Worm (Caenorhabditis elegans) whole organism, young adult: ENCODE data around the gene nlp-7.

Experiments
- F23B12.7 ChIP-seq: sonication (generic microtip); optimal IDR thresholded peaks from 2 replicates; lab custom pipeline; 2017; ENCODE audit warnings: missing genetic modification characterization, mild to moderate bottlenecking, missing compliant biosample characterization, antibody characterized with exemption, moderate library complexity; ENCODE audit not compliant: insufficient read depth
- F33H1.4 ChIP-seq: fragments of 200-800 bp; sonication (Bioruptor generic); IDR thresholded peaks from 2 replicates; pipeline ENCODE4 v1.3.6; 2022; ENCODE audit warnings: missing genetic modification reagents, missing genetic modification characterization, missing compliant biosample characterization
- F37B4.10 ChIP-seq: fragments of 200-800 bp; sonication (Bioruptor generic); IDR thresholded peaks from 2 replicates; pipeline ENCODE4 v1.3.6; 2022; ENCODE audit warnings: missing genetic modification characterization, missing compliant biosample characterization
- F55B11.4 ChIP-seq: sonication (generic microtip); optimal IDR thresholded peaks from 2 replicates; lab custom pipeline; 2016; ENCODE audit warnings: missing compliant biosample characterization, missing genetic modification characterization, borderline replicate concordance; ENCODE audit not compliant: insufficient read depth
- K11D2.4 ChIP-seq: fragments of 200-800 bp; sonication (Bioruptor generic); IDR thresholded peaks from 2 replicates; pipeline ENCODE4 v1.3.6; 2022; ENCODE audit warnings: missing genetic modification reagents, missing genetic modification characterization, missing compliant biosample characterization
- T07F8.4 ChIP-seq: sonication (generic microtip); optimal IDR thresholded peaks from 2 replicates; lab custom pipeline; 2016; ENCODE audit warnings: mild to moderate bottlenecking, missing genetic modification characterization, moderate library complexity, missing compliant biosample characterization
- T26A5.8 ChIP-seq: sonication (generic microtip); optimal IDR thresholded peaks from 2 replicates; lab custom pipeline; 2016; ENCODE audit warnings: missing genetic modification characterization, missing compliant biosample characterization
- Y56A3A.18 ChIP-seq: fragments of 200-800 bp; sonication (Bioruptor generic); IDR thresholded peaks from 2 replicates; pipeline ENCODE4 v1.3.6; 2022; ENCODE audit warnings: missing genetic modification reagents, missing genetic modification characterization, missing compliant biosample characterization
- Y79H2A.3 ChIP-seq: fragments of 200-800 bp; sonication (Bioruptor generic); conservative IDR thresholded peaks from 2 replicates; pipeline ENCODE4 v1.3.6; 2022; ENCODE audit warnings: missing genetic modification reagents, missing genetic modification characterization, missing compliant biosample characterization
- ZK185.1 ChIP-seq: sonication (generic microtip); optimal IDR thresholded peaks from 2 replicates; lab custom pipeline; 2016; ENCODE audit warnings: mild to moderate bottlenecking, missing genetic modification characterization, missing compliant biosample characterization; ENCODE audit not compliant: poor library complexity, severe bottlenecking
- ama-1 ChIP-seq, 3 experiments: fragments of 150-350 bp in 1 of 3; sonication (generic microtip) in 2 of 3; optimal IDR thresholded peaks; 2 replicates each; lab custom pipeline; 2014 to 2018; ENCODE audit warnings: missing biosample characterization in 2 of 3, missing genetic modification characterization in 2 of 3, missing genetic modification reagents in 2 of 3
- aptf-2 ChIP-seq: fragments of 200-800 bp; sonication (Bioruptor generic); conservative IDR thresholded peaks from 2 replicates; pipeline ENCODE4 v1.3.6; 2022; ENCODE audit warnings: missing genetic modification reagents, missing genetic modification characterization, missing compliant biosample characterization
- bed-2 ChIP-seq: fragments of 200-800 bp; sonication (Bioruptor generic); IDR thresholded peaks from 2 replicates; pipeline ENCODE4 v1.3.6; 2022; ENCODE audit warnings: missing genetic modification reagents, missing genetic modification characterization, missing compliant biosample characterization
- cebp-1 ChIP-seq, 2 experiments: fragments of 200-800 bp in 1 of 2; sonication (Bioruptor generic) in 1 of 2; sonication (generic microtip) in 1 of 2; IDR thresholded peaks in 1 of 2; optimal IDR thresholded peaks in 1 of 2; 2 replicates each; pipeline versions ENCODE4 v1.3.6 to Lab custom; 2017 to 2022; ENCODE audit warnings: missing compliant biosample characterization in 2 of 2, missing genetic modification characterization in 2 of 2, mild to moderate bottlenecking in 1 of 2, missing genetic modification reagents in 1 of 2, moderate library complexity in 1 of 2
- cebp-2 ChIP-seq: fragments of 200-800 bp; sonication (Bioruptor generic); IDR thresholded peaks from 2 replicates; pipeline ENCODE4 v1.3.6; 2022; ENCODE audit warnings: missing genetic modification characterization, missing compliant biosample characterization
- ceh-40 ChIP-seq: fragments of 200-800 bp; sonication (Bioruptor generic); IDR thresholded peaks from 2 replicates; pipeline ENCODE4 v1.3.6; 2022; ENCODE audit warnings: missing genetic modification characterization, missing compliant biosample characterization
- ceh-79 ChIP-seq: sonication (generic microtip); optimal IDR thresholded peaks from 2 replicates; lab custom pipeline; 2017; ENCODE audit warnings: mild to moderate bottlenecking, missing genetic modification characterization, missing compliant biosample characterization
- dox-1 ChIP-seq: fragments of 200-800 bp; sonication (Bioruptor generic); IDR thresholded peaks from 2 replicates; pipeline ENCODE4 v1.3.6; 2022; ENCODE audit warnings: missing genetic modification reagents, missing genetic modification characterization, missing compliant biosample characterization
- egl-18 ChIP-seq: fragments of 200-800 bp; sonication (Bioruptor generic); IDR thresholded peaks from 2 replicates; pipeline ENCODE4 v1.3.6; 2022; ENCODE audit warnings: missing genetic modification reagents, missing genetic modification characterization, missing compliant biosample characterization
- egl-44 ChIP-seq: fragments of 200-800 bp; sonication (Bioruptor generic); IDR thresholded peaks from 2 replicates; pipeline ENCODE4 v1.3.6; 2022; ENCODE audit warnings: missing genetic modification reagents, missing genetic modification characterization, missing compliant biosample characterization
- ekl-4 ChIP-seq: fragments of 200-800 bp; sonication (Bioruptor generic); IDR thresholded peaks from 2 replicates; pipeline ENCODE4 v1.3.6; 2022; ENCODE audit warnings: missing genetic modification reagents, missing genetic modification characterization, missing compliant biosample characterization
- fkh-3 ChIP-seq: sonication (generic microtip); optimal IDR thresholded peaks from 2 replicates; lab custom pipeline; 2016; ENCODE audit warnings: mild to moderate bottlenecking, missing genetic modification characterization, missing compliant biosample characterization
- gei-17 ChIP-seq: fragments of 200-800 bp; sonication (Bioruptor generic); optimal IDR thresholded peaks from 2 replicates; lab custom pipeline; 2018; ENCODE audit warnings: mild to moderate bottlenecking, missing genetic modification characterization, missing compliant biosample characterization
- hmg-1.2 ChIP-seq: fragments of 200-800 bp; sonication (Bioruptor generic); IDR thresholded peaks from 2 replicates; pipeline ENCODE4 v1.3.6; 2022; ENCODE audit warnings: missing genetic modification reagents, missing genetic modification characterization, missing compliant biosample characterization
- hsf-1 ChIP-seq: fragments of 200-800 bp; sonication (Bioruptor generic); IDR thresholded peaks from 2 replicates; pipeline ENCODE4 v1.3.6; 2022; ENCODE audit warnings: missing genetic modification reagents, missing genetic modification characterization, missing compliant biosample characterization
- let-526 ChIP-seq: fragments of 200-800 bp; sonication (Bioruptor generic); IDR thresholded peaks from 2 replicates; pipeline ENCODE4 v1.3.6; 2022; ENCODE audit warnings: missing genetic modification reagents, missing genetic modification characterization, missing compliant biosample characterization
- lin-26 ChIP-seq: fragments of 200-800 bp; sonication (Bioruptor generic); IDR thresholded peaks from 2 replicates; pipeline ENCODE4 v1.3.6; 2022; ENCODE audit warnings: missing genetic modification reagents, missing genetic modification characterization, missing compliant biosample characterization
- lir-1 ChIP-seq: fragments of 200-800 bp; sonication (Bioruptor generic); conservative IDR thresholded peaks from 2 replicates; pipeline ENCODE4 v1.3.6; 2022; ENCODE audit warnings: missing genetic modification reagents, missing genetic modification characterization, missing compliant biosample characterization
- lsl-1 ChIP-seq: fragments of 200-800 bp; sonication (Bioruptor generic); optimal IDR thresholded peaks from 2 replicates; lab custom pipeline; 2018; ENCODE audit warnings: mild to moderate bottlenecking, missing genetic modification characterization, moderate library complexity, missing compliant biosample characterization
- madf-10 ChIP-seq: sonication (generic microtip); optimal IDR thresholded peaks from 2 replicates; lab custom pipeline; 2016; ENCODE audit warnings: mild to moderate bottlenecking, missing genetic modification characterization, missing compliant biosample characterization
- madf-3 ChIP-seq: fragments of 200-800 bp; sonication (Bioruptor generic); IDR thresholded peaks from 2 replicates; pipeline ENCODE4 v1.3.6; 2022; ENCODE audit warnings: missing genetic modification reagents, missing genetic modification characterization, missing compliant biosample characterization
- madf-8 ChIP-seq: fragments of 200-800 bp; sonication (Bioruptor generic); conservative IDR thresholded peaks from 2 replicates; pipeline ENCODE4 v1.3.6; 2022; ENCODE audit warnings: missing genetic modification reagents, missing genetic modification characterization, missing compliant biosample characterization
- mcd-1 ChIP-seq: fragments of 200-800 bp; sonication (Bioruptor generic); IDR thresholded peaks from 2 replicates; pipeline ENCODE4 v1.3.6; 2022; ENCODE audit warnings: missing genetic modification reagents, missing genetic modification characterization, missing compliant biosample characterization
- nfya-1 ChIP-seq: sonication (generic microtip); optimal IDR thresholded peaks from 2 replicates; lab custom pipeline; 2017; ENCODE audit warnings: antibody characterized with exemption, missing compliant biosample characterization, missing genetic modification characterization, borderline replicate concordance; ENCODE audit not compliant: insufficient read depth
- nhr-27 ChIP-seq: fragments of 200-800 bp; sonication (Bioruptor generic); optimal IDR thresholded peaks from 2 replicates; lab custom pipeline; 2018; ENCODE audit warnings: mild to moderate bottlenecking, missing genetic modification characterization, moderate library complexity, missing compliant biosample characterization
- nhr-90 ChIP-seq: sonication (generic microtip); optimal IDR thresholded peaks from 2 replicates; lab custom pipeline; 2016; ENCODE audit warnings: missing genotype, mild to moderate bottlenecking, missing genetic modification characterization, missing compliant biosample characterization
- pha-4 ChIP-seq: fragments of 150-350 bp; sonication (generic microtip); optimal IDR thresholded peaks from 2 replicates; lab custom pipeline; 2014; ENCODE audit warnings: missing biosample characterization, missing genetic modification reagents, missing genetic modification characterization
- rec-8 ChIP-seq, 2 experiments: sonication (generic microtip); optimal IDR thresholded peaks; 2 replicates each; lab custom pipeline; 2016; ENCODE audit warnings: mild to moderate bottlenecking in 2 of 2, missing genetic modification characterization in 2 of 2, missing genetic modification reagents in 2 of 2, missing genotype in 2 of 2, missing biosample characterization in 1 of 2, missing compliant biosample characterization in 1 of 2, moderate library complexity in 1 of 2
- rpc-1 ChIP-seq, 2 experiments: fragments of 150-350 bp in 1 of 2; sonication (generic microtip) in 1 of 2; optimal IDR thresholded peaks; 2 replicates each; lab custom pipeline; 2014 to 2018; ENCODE audit warnings: missing biosample characterization in 1 of 2, missing genetic modification characterization in 1 of 2, missing genetic modification reagents in 1 of 2, missing genotype in 1 of 2
- unc-62 ChIP-seq: fragments of 150-350 bp; optimal IDR thresholded peaks from 2 replicates; lab custom pipeline; 2014; ENCODE audit warnings: missing biosample characterization, missing genetic modification reagents, missing genetic modification characterization
- zim-3 ChIP-seq: sonication (generic microtip); optimal IDR thresholded peaks from 2 replicates; lab custom pipeline; 2017; ENCODE audit warnings: mild to moderate bottlenecking, missing genetic modification characterization, moderate library complexity, missing compliant biosample characterization
- ztf-25 ChIP-seq: fragments of 200-800 bp; sonication (Bioruptor generic); IDR thresholded peaks from 2 replicates; pipeline ENCODE4 v1.3.6; 2022; ENCODE audit warnings: missing genetic modification reagents, missing genetic modification characterization, missing compliant biosample characterization
- ztf-6 ChIP-seq: fragments of 200-800 bp; sonication (Bioruptor generic); IDR thresholded peaks from 2 replicates; pipeline ENCODE4 v1.3.6; 2022; ENCODE audit warnings: missing genetic modification reagents, missing genetic modification characterization, missing compliant biosample characterization

Gene nlp-7

DNA sequence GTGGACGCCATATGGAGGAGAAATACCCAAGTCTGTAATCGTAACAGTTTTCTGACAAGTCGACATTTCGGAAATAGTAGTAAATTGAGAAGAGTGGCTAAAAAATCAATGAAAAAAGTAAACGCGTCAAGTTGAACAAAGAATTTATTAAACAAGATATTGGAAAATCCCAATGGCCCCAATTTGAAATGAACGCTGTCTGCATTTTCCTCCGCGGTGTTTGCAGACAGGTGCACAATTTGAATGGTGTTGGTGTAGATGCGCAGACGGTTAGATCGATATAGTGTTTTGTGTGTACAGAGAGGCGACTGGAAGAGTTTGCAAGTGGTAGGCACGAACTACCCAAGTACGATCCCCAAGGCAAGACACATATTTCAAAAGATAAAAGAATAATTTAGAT is 12.0 kb downstream of the nlp-7 start, which contains the start of the genes H35N09.2 and H35N09.1 (continued):
- TF ChIP-seq ceh-79 (tag; lab: Kevin White, UChicago) (no peak), mcd-1 (GFP tag; lab: Robert Waterston, UW) (no peak), cebp-1 (GFP tag; IDR thresholded peaks at IDR 0.05; lab: Robert Waterston, UW) (no peak), cebp-1 (tag; optimal IDR thresholded peaks at IDR 0.05; lab: Kevin White, UChicago) (peak; percentile 0), lsl-1 (GFP tag; lab: Kevin White, UChicago) (no peak), nfya-1 (tag; lab: Kevin White, UChicago) (no peak), fkh-3 (no peak), madf-10 (tag; lab: Kevin White, UChicago) (no peak), madf-8 (no peak), hmg-1.2 (GFP tag; lab: Robert Waterston, UW) (peak; percentile 68; the same call in 1 of the 2 replicates), unc-62 (GFP tag; lab: Kevin White, UChicago) (no peak), pha-4 (tag; lab: Kevin White, UChicago) (no peak), bed-2 (GFP tag; lab: Robert Waterston, UW) (no peak), cebp-2 (GFP tag; lab: Robert Waterston, UW) (no peak), madf-3 (GFP tag; lab: Robert Waterston, UW) (no peak), K11D2.4 (GFP tag; lab: Robert Waterston, UW) (0 out of 2 replicates have a peak, but pooled peaks have one; percentile 10)

DNA sequence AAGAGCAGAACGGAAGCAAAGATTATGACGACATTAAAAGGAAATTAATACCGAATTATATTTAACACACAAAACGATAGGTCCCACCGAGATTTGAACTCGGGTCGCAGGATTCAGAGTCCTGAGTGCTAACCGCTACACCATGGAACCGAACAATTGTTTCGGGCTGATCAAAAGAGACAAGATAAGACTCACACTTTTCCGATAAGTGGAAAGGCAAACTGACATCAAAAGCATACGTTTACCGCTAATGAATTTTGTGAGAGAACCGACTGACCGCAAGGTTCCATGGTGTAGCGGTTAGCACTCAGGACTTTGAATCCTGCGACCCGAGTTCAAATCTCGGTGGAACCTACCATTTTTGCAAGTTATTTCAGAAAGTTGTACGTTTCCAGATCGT is 15.8 kb downstream of the nlp-7 start:
- TF ChIP-seq lsl-1 (GFP tag; lab: Kevin White, UChicago) (no peak), nhr-27 (tag; lab: Kevin White, UChicago) (no peak), Y79H2A.3 (GFP tag; lab: Robert Waterston, UW) (no peak), F33H1.4 (GFP tag; lab: Robert Waterston, UW) (no peak), F55B11.4 (tag; lab: Kevin White, UChicago) (no peak), nhr-90 (tag; lab: Kevin White, UChicago) (peak; percentile 81), F37B4.10 (GFP tag; lab: Robert Waterston, UW) (no peak), nfya-1 (tag; lab: Kevin White, UChicago) (no peak), ekl-4 (GFP tag; lab: Robert Waterston, UW) (peak; percentile 66; the same call in 1 of the 2 replicates), ztf-25 (GFP tag; lab: Robert Waterston, UW) (peak; percentile 27; the same call in 1 of the 2 replicates), rpc-1 (optimal IDR thresholded peaks at IDR 0.05; lab: Kevin White, UChicago) (peak; percentile 97), rpc-1 (tag; optimal IDR thresholded peaks at IDR 0.05; lab: Kevin White, UChicago) (peak; percentile 92), madf-8 (no peak), egl-44 (GFP tag; lab: Robert Waterston, UW) (no peak), dox-1 (no peak), lin-26 (GFP tag; lab: Robert Waterston, UW) (peak; percentile 93), lir-1 (0 out of 2 replicates have a peak, but pooled peaks have one; percentile 34), K11D2.4 (GFP tag; lab: Robert Waterston, UW) (0 out of 2 replicates have a peak, but pooled peaks have one; percentile 35), ZK185.1 (peak; percentile 92), ceh-40 (peak; percentile 46; the same call in 1 of the 2 replicates), T07F8.4 (tag; lab: Kevin White, UChicago) (peak; percentile 53), F23B12.7 (tag; lab: Kevin White, UChicago) (peak; percentile 53), ama-1 (optimal IDR thresholded peaks at IDR 0.05; lab: Kevin White, UChicago) (no peak), ama-1 (GFP tag; optimal IDR thresholded peaks at IDR 0.05; lab: Kevin White, UChicago) (peak in 1 of 2 experiments; percentile 67), egl-18 (GFP tag; lab: Robert Waterston, UW) (no peak), zim-3 (peak; percentile 80), gei-17 (no peak), let-526 (GFP tag; lab: Robert Waterston, UW) (peak; percentile 73), rec-8 (tag; optimal IDR thresholded peaks at IDR 0.05; lab: Kevin White, UChicago) (peak; percentile 40 to 51), T26A5.8 (tag; lab: Kevin White, UChicago) (peak; percentile 33), pha-4 (tag; lab: Kevin White, UChicago) (no peak), aptf-2 (GFP tag; lab: Robert Waterston, UW) (no peak), Y56A3A.18 (GFP tag; lab: Robert Waterston, UW) (0 out of 2 replicates have a peak, but pooled peaks have one; percentile 65), hsf-1 (GFP tag; lab: Robert Waterston, UW) (no peak), ztf-6 (GFP tag; lab: Robert Waterston, UW) (no peak), cebp-1 (GFP tag; IDR thresholded peaks at IDR 0.05; lab: Robert Waterston, UW) (no peak), cebp-1 (tag; optimal IDR thresholded peaks at IDR 0.05; lab: Kevin White, UChicago) (no peak)
